Fruit fly (Drosophila melanogaster) whole organism, embryonic: ENCODE data around the gene CG31064.

Experiments used
- ATbp ChIP-seq: fragments of 200-800 bp; sonication (Bioruptor generic); optimal IDR thresholded peaks from 2 replicates; lab custom pipeline; 2017; ENCODE audit warnings: missing biosample characterization, mild to moderate bottlenecking, missing genetic modification characterization, missing genetic modification reagents
- Bteb2 ChIP-seq: fragments of 200-800 bp; sonication (Bioruptor generic); optimal IDR thresholded peaks from 2 replicates; lab custom pipeline; 2016; ENCODE audit warnings: missing biosample characterization, missing genetic modification characterization
- CG11247 ChIP-seq: fragments of 200-800 bp; sonication (Bioruptor generic); IDR thresholded peaks from 2 replicates; pipeline ENCODE4 v1.3.6; 2022; ENCODE audit warnings: missing biosample characterization, missing genetic modification characterization
- CG12299 ChIP-seq: fragments of 200-800 bp; sonication (Bioruptor generic); optimal IDR thresholded peaks from 2 replicates; lab custom pipeline; 2018; ENCODE audit warnings: missing biosample characterization, mild to moderate bottlenecking, missing genetic modification characterization
- CG13123 ChIP-seq: fragments of 200-800 bp; sonication (Bioruptor generic); optimal IDR thresholded peaks from 2 replicates; lab custom pipeline; 2016; ENCODE audit warnings: missing biosample characterization, missing genetic modification characterization
- CG14014 ChIP-seq: fragments of 200-800 bp; sonication (Bioruptor generic); IDR thresholded peaks from 2 replicates; pipeline ENCODE4 v1.3.6; 2022; ENCODE audit warnings: missing biosample characterization, missing genetic modification characterization
- CG15011 ChIP-seq: fragments of 200-800 bp; sonication (Bioruptor generic); optimal IDR thresholded peaks from 3 replicates; lab custom pipeline; 2018; ENCODE audit warnings: missing biosample characterization, mild to moderate bottlenecking, missing genetic modification characterization
- CG15269 ChIP-seq: fragments of 200-800 bp; sonication (Bioruptor generic); optimal IDR thresholded peaks from 2 replicates; lab custom pipeline; 2018; ENCODE audit warnings: missing biosample characterization, mild to moderate bottlenecking, missing genetic modification characterization, moderate library complexity
- CG17328 ChIP-seq: fragments of 200-800 bp; sonication (Bioruptor generic); IDR thresholded peaks from 2 replicates; pipeline ENCODE4 v1.3.6; 2022; ENCODE audit warnings: missing biosample characterization, missing genetic modification characterization
- CG17829 ChIP-seq: fragments of 200-800 bp; optimal IDR thresholded peaks from 2 replicates; lab custom pipeline; 2019; ENCODE audit warnings: missing biosample characterization, mild to moderate bottlenecking, missing genetic modification characterization, moderate library complexity
- CG18619 ChIP-seq: fragments of 200-800 bp; sonication (Bioruptor generic); optimal IDR thresholded peaks from 3 replicates; lab custom pipeline; 2017; ENCODE audit warnings: missing biosample characterization, mild to moderate bottlenecking, missing genetic modification characterization
- CG32772 ChIP-seq: fragments of 200-800 bp; sonication (Bioruptor generic); IDR thresholded peaks from 2 replicates; pipeline ENCODE4 v1.3.6; 2022; ENCODE audit warnings: missing biosample characterization, missing genetic modification characterization
- CG5180 ChIP-seq: fragments of 200-800 bp; sonication (Bioruptor generic); optimal IDR thresholded peaks from 3 replicates; lab custom pipeline; 2017; ENCODE audit warnings: missing biosample characterization, missing genetic modification characterization, mild to moderate bottlenecking, moderate library complexity, missing genetic modification reagents
- CG6689 ChIP-seq: fragments of 200-800 bp; sonication (Bioruptor generic); IDR thresholded peaks from 2 replicates; pipeline ENCODE4 v1.3.6; 2022; ENCODE audit warnings: missing biosample characterization, missing genetic modification characterization
- CG7745 ChIP-seq: fragments of 200-800 bp; sonication (Bioruptor generic); optimal IDR thresholded peaks from 2 replicates; lab custom pipeline; 2018; ENCODE audit warnings: missing biosample characterization, mild to moderate bottlenecking, missing genetic modification characterization, moderate library complexity
- CG7928 ChIP-seq: fragments of 200-800 bp; sonication (Bioruptor generic); optimal IDR thresholded peaks from 2 replicates; lab custom pipeline; 2017; ENCODE audit warnings: missing biosample characterization, mild to moderate bottlenecking, missing genetic modification characterization
- CG9797 ChIP-seq: fragments of 200-800 bp; sonication (Bioruptor generic); optimal IDR thresholded peaks from 3 replicates; lab custom pipeline; 2018; ENCODE audit warnings: missing biosample characterization, mild to moderate bottlenecking, missing genetic modification characterization
- CoRest ChIP-seq: fragments of 200-800 bp; sonication (Bioruptor generic); optimal IDR thresholded peaks from 3 replicates; lab custom pipeline; 2018; ENCODE audit warnings: missing biosample characterization, mild to moderate bottlenecking, missing genetic modification characterization, moderate library complexity
- Dfd ChIP-seq, 2 experiments: fragments of >200 bp; optimal IDR thresholded peaks; 2 replicates each; lab custom pipeline; 2017; ENCODE audit warnings: missing biosample characterization in 2 of 2, missing genetic modification characterization in 2 of 2
- ERR ChIP-seq: fragments of 200-800 bp; sonication (Bioruptor generic); optimal IDR thresholded peaks from 2 replicates; lab custom pipeline; 2016; ENCODE audit warnings: missing biosample characterization, missing genetic modification characterization
- HLHmδ ChIP-seq: fragments of 200-800 bp; sonication (Bioruptor generic); optimal IDR thresholded peaks from 2 replicates; lab custom pipeline; 2018; ENCODE audit warnings: missing biosample characterization, mild to moderate bottlenecking, missing genetic modification characterization, moderate library complexity
- Jarid2 ChIP-seq: fragments of 200-800 bp; sonication (Bioruptor generic); optimal IDR thresholded peaks from 3 replicates; lab custom pipeline; 2017; ENCODE audit warnings: mild to moderate bottlenecking, missing biosample characterization, missing genetic modification reagents, missing genetic modification characterization
- MBD-R2 ChIP-seq: fragments of 200-800 bp; sonication (Bioruptor generic); IDR thresholded peaks from 2 replicates; pipeline ENCODE4 v1.3.6; 2022; ENCODE audit warnings: missing biosample characterization, missing genetic modification characterization
- Max ChIP-seq: fragments of 200-800 bp; sonication (Bioruptor generic); optimal IDR thresholded peaks from 2 replicates; lab custom pipeline; 2016; ENCODE audit warnings: missing biosample characterization, mild to moderate bottlenecking, missing genetic modification characterization
- Mrtf ChIP-seq: fragments of 200-800 bp; sonication (Bioruptor generic); IDR thresholded peaks from 3 replicates; pipeline ENCODE4 v1.3.6; 2022; ENCODE audit warnings: missing biosample characterization, missing genetic modification characterization
- Nf-YC ChIP-seq: fragments of 200-800 bp; optimal IDR thresholded peaks from 3 replicates; lab custom pipeline; 2019; ENCODE audit warnings: missing biosample characterization, mild to moderate bottlenecking, missing genetic modification characterization, moderate library complexity
- ab ChIP-seq: fragments of 200-800 bp; sonication (Bioruptor generic); optimal IDR thresholded peaks from 2 replicates; lab custom pipeline; 2016; ENCODE audit warnings: missing biosample characterization, missing genetic modification characterization
- ash1 ChIP-seq: fragments of 200-800 bp; sonication (Bioruptor generic); optimal IDR thresholded peaks from 2 replicates; lab custom pipeline; 2018; ENCODE audit warnings: missing biosample characterization, mild to moderate bottlenecking, missing genetic modification characterization
- bigmax ChIP-seq: fragments of 200-800 bp; sonication (Bioruptor generic); optimal IDR thresholded peaks from 2 replicates; lab custom pipeline; 2018; ENCODE audit warnings: missing biosample characterization, mild to moderate bottlenecking, missing genetic modification characterization
- btn ChIP-seq: fragments of 200-800 bp; sonication (Bioruptor generic); optimal IDR thresholded peaks from 2 replicates; lab custom pipeline; 2016; ENCODE audit warnings: missing biosample characterization, missing genetic modification characterization
- cas ChIP-seq: fragments of 200-800 bp; sonication (Bioruptor generic); IDR thresholded peaks from 2 replicates; pipeline ENCODE4 v1.3.6; 2022; ENCODE audit warnings: missing biosample characterization, missing genetic modification characterization
- caup ChIP-seq: fragments of 200-800 bp; sonication (Bioruptor generic); optimal IDR thresholded peaks from 3 replicates; lab custom pipeline; 2017; ENCODE audit warnings: missing biosample characterization, mild to moderate bottlenecking, missing genetic modification characterization, moderate library complexity; ENCODE audit not compliant: severe bottlenecking
- chif ChIP-seq, 2 experiments: fragments of 200-800 bp; sonication (Bioruptor generic); optimal IDR thresholded peaks; 3 replicates each; lab custom pipeline; 2016; ENCODE audit warnings: missing biosample characterization in 2 of 2, missing genetic modification characterization in 2 of 2
- chinmo ChIP-seq: fragments of 200-800 bp; sonication (Bioruptor generic); IDR thresholded peaks from 4 replicates; pipeline ENCODE4 v1.3.6; 2022; ENCODE audit warnings: missing biosample characterization, missing genetic modification characterization; ENCODE audit not compliant: partially characterized antibody
- dmrt99B ChIP-seq: fragments of 200-800 bp; sonication (Bioruptor generic); optimal IDR thresholded peaks from 2 replicates; lab custom pipeline; 2018; ENCODE audit warnings: missing biosample characterization, mild to moderate bottlenecking, missing genetic modification characterization, moderate library complexity
- en ChIP-seq: fragments of 200-800 bp; sonication (Bioruptor generic); optimal IDR thresholded peaks from 2 replicates; lab custom pipeline; 2016; ENCODE audit warnings: missing biosample characterization, missing genetic modification characterization
- fd96Cb ChIP-seq: fragments of 200-800 bp; sonication (Bioruptor generic); optimal IDR thresholded peaks from 2 replicates; lab custom pipeline; 2018; ENCODE audit warnings: missing biosample characterization, mild to moderate bottlenecking, missing genetic modification characterization, moderate library complexity
- h ChIP-seq: fragments of >200 bp; optimal IDR thresholded peaks from 2 replicates; lab custom pipeline; 2017
- ind ChIP-seq: fragments of 200-800 bp; sonication (Bioruptor generic); optimal IDR thresholded peaks from 3 replicates; lab custom pipeline; 2016; ENCODE audit warnings: missing biosample characterization, missing genetic modification characterization
- kah ChIP-seq: fragments of 200-800 bp; sonication (Bioruptor generic); optimal IDR thresholded peaks from 2 replicates; lab custom pipeline; 2018; ENCODE audit warnings: missing biosample characterization, mild to moderate bottlenecking, missing genetic modification characterization
- klu ChIP-seq: fragments of 200-800 bp; sonication (Bioruptor generic); IDR thresholded peaks from 2 replicates; pipeline ENCODE4 v1.3.6; 2022; ENCODE audit warnings: missing biosample characterization, missing genetic modification characterization
- nau ChIP-seq: fragments of 200-800 bp; sonication (Bioruptor generic); optimal IDR thresholded peaks from 3 replicates; lab custom pipeline; 2017; ENCODE audit warnings: missing biosample characterization, mild to moderate bottlenecking, missing genetic modification characterization, missing genetic modification reagents
- nmo ChIP-seq: fragments of 200-800 bp; sonication (Bioruptor generic); optimal IDR thresholded peaks from 2 replicates; lab custom pipeline; 2018; ENCODE audit warnings: missing biosample characterization, mild to moderate bottlenecking, missing genetic modification characterization, moderate library complexity
- odd ChIP-seq: fragments of 200-800 bp; sonication (Bioruptor generic); optimal IDR thresholded peaks from 2 replicates; lab custom pipeline; 2017; ENCODE audit warnings: missing biosample characterization, mild to moderate bottlenecking, missing genetic modification characterization
- pho ChIP-seq: fragments of 200-800 bp; sonication (Bioruptor generic); optimal IDR thresholded peaks from 2 replicates; lab custom pipeline; 2016; ENCODE audit warnings: missing biosample characterization, missing genetic modification characterization
- pum ChIP-seq: fragments of 200-800 bp; sonication (Bioruptor generic); optimal IDR thresholded peaks from 2 replicates; lab custom pipeline; 2016; ENCODE audit warnings: missing biosample characterization, missing genetic modification characterization
- schlank ChIP-seq: fragments of 200-800 bp; sonication (Bioruptor generic); optimal IDR thresholded peaks from 2 replicates; lab custom pipeline; 2018; ENCODE audit warnings: missing biosample characterization, mild to moderate bottlenecking, missing genetic modification characterization
- sens ChIP-seq: fragments of 200-800 bp; sonication (Bioruptor generic); peaks from one replicate; lab custom pipeline; 2016; ENCODE audit warnings: missing biosample characterization, missing genetic modification characterization
- slbo ChIP-seq: fragments of 200-800 bp; sonication (Bioruptor generic); IDR thresholded peaks from 2 replicates; pipeline ENCODE4 v1.3.6; 2022; ENCODE audit warnings: missing biosample characterization, missing genetic modification characterization
- zfh2 ChIP-seq: fragments of 200-800 bp; sonication (Bioruptor generic); optimal IDR thresholded peaks from 2 replicates; lab custom pipeline; 2016; ENCODE audit warnings: missing biosample characterization, missing genetic modification characterization

The CG31064 gene

dm6 chr3R:27253136-27253920 lies 14.4 kb upstream of the CG31064 start, which contains the start of gene pll (continued):
- TF ChIP-seq chinmo (0 out of 4 replicates have a peak, but pooled peaks have one; percentile 60), CG13123 (GFP tag; lab: Kevin White, UChicago) (peak; percentile 79), CG7745 (no peak), HLHmδ (GFP tag; lab: Kevin White, UChicago) (no peak), pum (GFP tag; lab: Kevin White, UChicago) (peak; percentile 58), caup (GFP tag; lab: Kevin White, UChicago) (peak; percentile 58), CG15011 (no peak), slbo (peak; percentile 96), CG15269 (tag; lab: Kevin White, UChicago) (peak; percentile 87), CG14014 (GFP tag; lab: Robert Waterston, UW) (peak; percentile 85), nau (GFP tag; lab: Kevin White, UChicago) (no peak), pho (GFP tag; lab: Kevin White, UChicago) (peak; percentile 78), nmo (peak; percentile 89), MBD-R2 (GFP tag; lab: Robert Waterston, UW) (peak; percentile 89), CG32772 (GFP tag; lab: Robert Waterston, UW) (peak; percentile 89), kah (GFP tag; lab: Kevin White, UChicago) (peak; percentile 93), CG5180 (GFP tag; lab: Kevin White, UChicago) (no peak), zfh2 (GFP tag; lab: Kevin White, UChicago) (peak; percentile 66), Mrtf (GFP tag; lab: Robert Waterston, UW) (peak; percentile 85), odd (GFP tag; lab: Kevin White, UChicago) (no peak), CG17829 (peak; percentile 91), ATbp (GFP tag; lab: Kevin White, UChicago) (no peak), dmrt99B (tag; lab: Kevin White, UChicago) (no peak), Dfd (GFP tag; optimal IDR thresholded peaks at IDR 0.05; lab: Kevin White, UChicago) (no peak), ash1 (GFP tag; lab: Kevin White, UChicago) (no peak), btn (GFP tag; lab: Kevin White, UChicago) (peak; percentile 2), fd96Cb (tag; lab: Kevin White, UChicago) (peak; percentile 75), CG6689 (peak; percentile 88), CG18619 (GFP tag; lab: Kevin White, UChicago) (peak; percentile 68), Max (GFP tag; lab: Kevin White, UChicago) (peak; percentile 70), ind (GFP tag; lab: Kevin White, UChicago) (peak; percentile 83), en (GFP tag; lab: Kevin White, UChicago) (peak; percentile 22), CG12299 (tag; lab: Kevin White, UChicago) (peak; percentile 77), Bteb2 (GFP tag; lab: Kevin White, UChicago) (peak; percentile 81), ERR (peak; percentile 76), schlank (tag; lab: Kevin White, UChicago) (peak; percentile 50), Nf-YC (tag; lab: Kevin White, UChicago) (peak; percentile 71), bigmax (GFP tag; lab: Kevin White, UChicago) (no peak), CG7928 (GFP tag; lab: Kevin White, UChicago) (peak; percentile 35), CG11247 (GFP tag; lab: Robert Waterston, UW) (peak; percentile 90), sens (GFP tag; lab: Kevin White, UChicago) (peak; percentile 94), CG17328 (GFP tag; lab: Robert Waterston, UW) (peak; percentile 91), cas (GFP tag; lab: Robert Waterston, UW) (peak; percentile 71), h (no peak), CoRest (tag; lab: Kevin White, UChicago) (peak; percentile 84), ab (GFP tag; lab: Kevin White, UChicago) (peak; percentile 6), chif (GFP tag; optimal IDR thresholded peaks at IDR 0.05; lab: Kevin White, UChicago) (peak; percentile 69 to 74), Jarid2 (GFP tag; lab: Kevin White, UChicago) (peak; percentile 28), klu (GFP tag; lab: Robert Waterston, UW) (peak; percentile 70), CG9797 (GFP tag; lab: Kevin White, UChicago) (peak; percentile 96)
